Worm (Caenorhabditis elegans) whole organism, L4 larva: ENCODE measurements around the gene mtch-1.
A peak's percentile ranks its signal among the peaks of the same experiment; 100 is the strongest.

ENCODE experiments used
- F37D6.2 ChIP-seq: sonication (generic microtip); optimal IDR thresholded peaks from 2 replicates; lab custom pipeline; 2016; ENCODE audit warnings: mild to moderate bottlenecking, missing genetic modification characterization, missing compliant biosample characterization
- ZK337.2 ChIP-seq: fragments of 200-800 bp; sonication (Bioruptor generic); IDR thresholded peaks from 2 replicates; pipeline ENCODE4 v1.3.6; 2022; ENCODE audit warnings: missing genetic modification reagents, missing genetic modification characterization, missing compliant biosample characterization
- aha-1 ChIP-seq: fragments of 150-350 bp; peaks from one replicate; lab custom pipeline; 2014; ENCODE audit warnings: missing biosample characterization, missing genetic modification characterization
- aly-2 ChIP-seq: sonication (generic microtip); optimal IDR thresholded peaks from 2 replicates; lab custom pipeline; 2018; ENCODE audit warnings: missing biosample characterization, missing genetic modification characterization
- ceh-20 ChIP-seq: fragments of 200-800 bp; sonication (Bioruptor generic); IDR thresholded peaks from 2 replicates; pipeline ENCODE4 v1.3.6; 2022; ENCODE audit warnings: missing genetic modification reagents, missing genetic modification characterization, missing compliant biosample characterization
- ctbp-1 ChIP-seq: fragments of 200-800 bp; sonication (Bioruptor generic); IDR thresholded peaks from 2 replicates; pipeline ENCODE4 v1.3.6; 2022; ENCODE audit warnings: missing genetic modification reagents, missing genetic modification characterization, missing compliant biosample characterization
- daf-16 ChIP-seq, 3 experiments: sonication (generic microtip); optimal IDR thresholded peaks; 2 replicates each; lab custom pipeline; 2016 to 2017; ENCODE audit warnings: missing genetic modification characterization in 3 of 3, missing genetic modification reagents in 3 of 3, mild to moderate bottlenecking in 2 of 3, missing compliant biosample characterization in 2 of 3, missing biosample characterization in 1 of 3, moderate library complexity in 1 of 3
- dpl-1 ChIP-seq: fragments of 150-350 bp; optimal IDR thresholded peaks from 2 replicates; lab custom pipeline; 2014; ENCODE audit warnings: missing biosample characterization, missing genetic modification reagents, missing genetic modification characterization
- duxl-1 ChIP-seq: sonication (generic microtip); optimal IDR thresholded peaks from 2 replicates; lab custom pipeline; 2016; ENCODE audit warnings: mild to moderate bottlenecking, missing genetic modification characterization, moderate library complexity, missing compliant biosample characterization; ENCODE audit not compliant: poor library complexity
- egl-27 ChIP-seq: sonication (generic microtip); optimal IDR thresholded peaks from 3 replicates; lab custom pipeline; 2017; ENCODE audit warnings: missing biosample characterization, missing genetic modification reagents, missing genetic modification characterization
- fkh-10 ChIP-seq: fragments of 150-350 bp; optimal IDR thresholded peaks from 2 replicates; lab custom pipeline; 2014; ENCODE audit warnings: missing biosample characterization, missing genetic modification reagents, missing genetic modification characterization
- hif-1 ChIP-seq, 2 experiments: sonication (generic microtip); optimal IDR thresholded peaks; 2 replicates each; lab custom pipeline; 2016 to 2017; ENCODE audit warnings: missing compliant biosample characterization in 2 of 2, missing genetic modification characterization in 2 of 2, missing genetic modification reagents in 2 of 2, missing genotype in 2 of 2, mild to moderate bottlenecking in 1 of 2
- hlh-11 ChIP-seq: fragments of 200-800 bp; sonication (Bioruptor generic); optimal IDR thresholded peaks from 2 replicates; lab custom pipeline; 2018; ENCODE audit warnings: mild to moderate bottlenecking, missing genetic modification characterization, missing compliant biosample characterization
- hlh-30 ChIP-seq: sonication (generic microtip); optimal IDR thresholded peaks from 2 replicates; lab custom pipeline; 2017; ENCODE audit warnings: antibody characterized with exemption, mild to moderate bottlenecking, missing genetic modification characterization, missing compliant biosample characterization; ENCODE audit not compliant: insufficient read depth
- hmg-1.1 ChIP-seq: fragments of 200-800 bp; sonication (Bioruptor generic); IDR thresholded peaks from 2 replicates; pipeline ENCODE4 v1.3.6; 2022; ENCODE audit warnings: missing genetic modification reagents, missing genetic modification characterization, missing compliant biosample characterization
- jun-1 ChIP-seq: fragments of 150-350 bp; optimal IDR thresholded peaks from 2 replicates; lab custom pipeline; 2014; ENCODE audit warnings: missing biosample characterization, missing genetic modification reagents, missing genetic modification characterization
- lim-7 ChIP-seq: fragments of 200-800 bp; sonication (Bioruptor generic); IDR thresholded peaks from 2 replicates; pipeline ENCODE4 v1.3.6; 2022; ENCODE audit warnings: missing genetic modification characterization, missing compliant biosample characterization
- lin-1 ChIP-seq: fragments of 200-800 bp; sonication (Bioruptor generic); IDR thresholded peaks from 2 replicates; pipeline ENCODE4 v1.3.6; 2022; ENCODE audit warnings: missing genetic modification reagents, missing genetic modification characterization, missing compliant biosample characterization
- lsy-2 ChIP-seq, 2 experiments: fragments of 150-350 bp in 1 of 2; sonication (generic microtip) in 1 of 2; optimal IDR thresholded peaks; 2 replicates each; lab custom pipeline; 2014 to 2017; ENCODE audit warnings: missing biosample characterization in 2 of 2, missing genetic modification characterization in 2 of 2
- madf-9 ChIP-seq: fragments of 200-800 bp; sonication (Bioruptor generic); conservative IDR thresholded peaks from 2 replicates; pipeline ENCODE4 v1.3.6; 2022; ENCODE audit warnings: missing genetic modification reagents, missing genetic modification characterization, missing compliant biosample characterization
- mdl-1 ChIP-seq, 2 experiments: fragments of 150-350 bp in 1 of 2; sonication (generic microtip) in 1 of 2; optimal IDR thresholded peaks; 2 replicates each; lab custom pipeline; 2014 to 2017; ENCODE audit warnings: missing biosample characterization in 2 of 2, missing genetic modification characterization in 2 of 2
- mep-1 ChIP-seq: fragments of 150-350 bp; sonication (generic microtip); optimal IDR thresholded peaks from 3 replicates; lab custom pipeline; 2014; ENCODE audit warnings: missing biosample characterization, missing genetic modification characterization
- mes-2 ChIP-seq: sonication (generic microtip); optimal IDR thresholded peaks from 2 replicates; lab custom pipeline; 2016; ENCODE audit warnings: missing genotype, mild to moderate bottlenecking, missing genetic modification characterization, missing compliant biosample characterization; ENCODE audit not compliant: poor library complexity, severe bottlenecking
- nhr-11 ChIP-seq: fragments of 150-350 bp; optimal IDR thresholded peaks from 2 replicates; lab custom pipeline; 2014; ENCODE audit warnings: missing biosample characterization, missing genetic modification characterization
- nhr-237 ChIP-seq: sonication (generic microtip); optimal IDR thresholded peaks from 2 replicates; lab custom pipeline; 2017; ENCODE audit warnings: missing biosample characterization, missing genetic modification characterization
- nhr-6 ChIP-seq: fragments of 150-350 bp; optimal IDR thresholded peaks from 2 replicates; lab custom pipeline; 2014; ENCODE audit warnings: missing biosample characterization, missing genetic modification characterization
- php-3 ChIP-seq: fragments of 200-800 bp; sonication (Bioruptor generic); IDR thresholded peaks from 2 replicates; pipeline ENCODE4 v1.3.6; 2022; ENCODE audit warnings: missing genetic modification reagents, missing genetic modification characterization, missing compliant biosample characterization
- rbr-2 ChIP-seq: sonication (generic microtip); optimal IDR thresholded peaks from 2 replicates; lab custom pipeline; 2016; ENCODE audit warnings: missing genotype, missing genetic modification characterization, missing compliant biosample characterization
- saeg-2 ChIP-seq: fragments of 200-800 bp; sonication (Bioruptor generic); IDR thresholded peaks from 2 replicates; pipeline ENCODE4 v1.3.6; 2022; ENCODE audit warnings: missing genetic modification reagents, missing genetic modification characterization, missing compliant biosample characterization
- sdz-12 ChIP-seq: fragments of 200-800 bp; sonication (Bioruptor generic); optimal IDR thresholded peaks from 2 replicates; lab custom pipeline; 2018; ENCODE audit warnings: mild to moderate bottlenecking, missing genetic modification characterization, missing compliant biosample characterization
- set-16 ChIP-seq: fragments of 200-800 bp; sonication (Bioruptor generic); IDR thresholded peaks from 2 replicates; pipeline ENCODE4 v1.3.6; 2022; ENCODE audit warnings: missing genetic modification reagents, missing genetic modification characterization, missing compliant biosample characterization
- skn-1 ChIP-seq: fragments of 150-350 bp; optimal IDR thresholded peaks from 2 replicates; lab custom pipeline; 2014; ENCODE audit warnings: missing biosample characterization, missing genetic modification characterization
- snpc-1.2 ChIP-seq: fragments of 200-800 bp; sonication (Bioruptor generic); IDR thresholded peaks from 2 replicates; pipeline ENCODE4 v1.3.6; 2022; ENCODE audit warnings: missing genetic modification reagents, missing genetic modification characterization, missing compliant biosample characterization
- tag-97 ChIP-seq: fragments of 200-800 bp; sonication (Bioruptor generic); IDR thresholded peaks from 2 replicates; pipeline ENCODE4 v1.3.6; 2022; ENCODE audit warnings: missing genetic modification characterization, missing compliant biosample characterization
- vab-7 ChIP-seq: fragments of 200-800 bp; sonication (Bioruptor generic); IDR thresholded peaks from 2 replicates; pipeline ENCODE4 v1.3.6; 2022; ENCODE audit warnings: missing genetic modification reagents, missing genetic modification characterization, missing compliant biosample characterization
- zfp-2 ChIP-seq: sonication (generic microtip); optimal IDR thresholded peaks from 2 replicates; lab custom pipeline; 2016; ENCODE audit warnings: mild to moderate bottlenecking, missing genetic modification characterization, missing compliant biosample characterization
- zip-2 ChIP-seq: fragments of 150-350 bp; optimal IDR thresholded peaks from 2 replicates; lab custom pipeline; 2014; ENCODE audit warnings: missing biosample characterization, missing genetic modification characterization

The mtch-1 gene

DNA sequence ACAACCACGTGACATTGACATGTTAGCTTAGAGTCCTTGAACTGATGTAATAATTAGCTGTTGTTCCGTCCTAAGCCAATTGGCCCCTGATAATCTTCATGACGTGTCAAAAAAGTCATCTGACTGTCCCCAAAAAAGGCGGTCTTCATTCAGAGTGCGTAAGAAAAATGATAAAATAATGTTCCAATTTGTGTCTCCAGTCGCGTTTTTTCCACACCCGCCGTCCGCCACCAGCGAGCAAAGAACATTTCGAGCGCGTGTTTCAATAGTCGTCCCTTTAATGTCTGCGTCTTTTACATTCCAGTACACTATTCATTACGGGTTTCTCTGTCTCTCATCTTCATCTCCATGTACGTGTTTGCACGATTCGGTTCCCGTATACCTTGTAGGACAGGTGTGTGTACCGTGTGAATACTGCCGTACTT lies 36.5 kb downstream of the mtch-1 start (continued):
- TF ChIP-seq ctbp-1 (GFP tag; lab: Robert Waterston, UW) (peak; percentile 71; the same call in 1 of the 2 replicates), lim-7 (GFP tag; lab: Robert Waterston, UW) (no peak), egl-27 (no peak), skn-1 (no peak), mes-2 (tag; lab: Kevin White, UChicago) (peak; percentile 65), jun-1 (tag; lab: Kevin White, UChicago) (no peak), mdl-1 (tag; optimal IDR thresholded peaks at IDR 0.05; lab: Kevin White, UChicago) (peak; percentile 89 to 95), lsy-2 (tag; optimal IDR thresholded peaks at IDR 0.05; lab: Kevin White, UChicago) (peak; percentile 51 to 80), zip-2 (no peak), nhr-237 (tag; lab: Kevin White, UChicago) (no peak), php-3 (GFP tag; lab: Robert Waterston, UW) (peak; percentile 72), zfp-2 (tag; lab: Kevin White, UChicago) (peak; percentile 39)

DNA sequence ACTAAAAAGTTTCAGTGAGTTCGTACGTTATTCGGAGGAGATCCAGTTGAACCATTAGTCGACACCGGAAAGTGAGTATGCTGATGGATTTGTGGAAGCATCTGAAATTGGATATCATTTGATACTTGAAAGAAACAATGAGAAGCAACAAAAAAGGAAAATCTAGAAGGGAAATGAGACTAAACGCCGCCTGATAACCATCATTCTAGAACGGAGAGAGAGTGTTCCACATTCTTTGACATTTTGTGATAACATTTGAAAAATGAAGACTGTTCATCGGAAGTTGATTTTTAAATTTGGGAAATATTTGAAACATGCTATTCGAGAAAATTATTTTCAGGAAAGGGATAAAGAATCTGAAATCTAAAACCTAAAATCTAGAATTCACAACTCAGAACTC lies 42.7 kb downstream of the mtch-1 start, which contains the start of gene npax-1:
Gene npax-1, minus strand, starts transcription at position 101 of the 400 bp plus-strand sequence.
- TF ChIP-seq aha-1 (peak; percentile 86), nhr-6 (tag; lab: Kevin White, UChicago) (no peak)
- TF ChIP-seq, all 104 proteins: peak for 1

DNA sequence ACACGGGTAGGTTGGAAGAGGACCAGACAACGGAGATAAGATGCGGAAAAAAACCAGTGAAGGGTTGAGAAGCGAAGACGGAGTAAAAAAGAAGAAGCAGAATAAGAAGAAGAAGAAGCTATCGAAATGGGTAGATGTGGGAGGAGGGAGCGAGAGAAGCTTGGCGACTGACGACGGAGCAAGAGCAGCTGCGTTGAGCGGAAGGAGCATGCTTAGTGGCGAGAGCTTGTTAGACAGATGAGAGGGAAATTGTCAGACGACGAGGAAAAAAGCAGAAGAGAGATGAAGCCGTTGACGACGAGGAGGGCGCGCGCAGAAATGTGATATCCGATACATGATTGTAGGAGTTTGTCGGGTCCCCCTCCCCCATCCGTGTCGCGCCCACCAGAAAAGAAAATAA lies 47.0 kb downstream of the mtch-1 start:
- peak; percentile 54 for TF ChIP-seq nhr-11 (tag; lab: Kevin White, UChicago)
- peak; percentile 32 for TF ChIP-seq sdz-12 (GFP tag; lab: Kevin White, UChicago)
- no peak for TF ChIP-seq duxl-1 (tag; lab: Kevin White, UChicago)
- TF ChIP-seq ceh-20 (GFP tag; lab: Robert Waterston, UW), result peak; percentile 29
- TF ChIP-seq vab-7, result 0 out of 2 replicates have a peak, but pooled peaks have one; percentile 20
- peak; percentile 61; the same call in 1 of the 2 replicates for TF ChIP-seq madf-9 (GFP tag; lab: Robert Waterston, UW)
- peak; percentile 78 for TF ChIP-seq set-16
- TF ChIP-seq snpc-1.2, result no peak
- peak; percentile 45; the same call in 1 of the 2 replicates for TF ChIP-seq ZK337.2 (GFP tag; lab: Robert Waterston, UW)
- TF ChIP-seq lin-1, result no peak
- no peak for TF ChIP-seq saeg-2 (GFP tag; lab: Robert Waterston, UW)
- TF ChIP-seq hlh-11 (tag; lab: Kevin White, UChicago), result peak; percentile 17
- TF ChIP-seq ctbp-1 (GFP tag; lab: Robert Waterston, UW), result peak; percentile 81
- peak; percentile 73 for TF ChIP-seq fkh-10 (GFP tag; lab: Kevin White, UChicago)
- TF ChIP-seq daf-16 (GFP tag; optimal IDR thresholded peaks at IDR 0.05; lab: Kevin White, UChicago), result peak in 1 of 2 experiments; percentile 27
- TF ChIP-seq daf-16 (tag; optimal IDR thresholded peaks at IDR 0.05; lab: Kevin White, UChicago), result no peak
- TF ChIP-seq aly-2 (tag; lab: Kevin White, UChicago), result no peak
- TF ChIP-seq tag-97 (GFP tag; lab: Robert Waterston, UW), result no peak
- peak; percentile 74 for TF ChIP-seq rbr-2 (tag; lab: Kevin White, UChicago)
- peak; percentile 22 for TF ChIP-seq dpl-1
- peak in 1 of 2 experiments; percentile 55 for TF ChIP-seq hif-1 (tag; optimal IDR thresholded peaks at IDR 0.05; lab: Kevin White, UChicago)
- TF ChIP-seq lsy-2 (tag; optimal IDR thresholded peaks at IDR 0.05; lab: Kevin White, UChicago), result peak in 1 of 2 experiments; percentile 46
- peak; percentile 52 for TF ChIP-seq hlh-30 (tag; lab: Kevin White, UChicago)
- TF ChIP-seq F37D6.2 (tag; lab: Kevin White, UChicago), result peak; percentile 38
- 0 out of 2 replicates have a peak, but pooled peaks have one; percentile 51 for TF ChIP-seq hmg-1.1 (GFP tag; lab: Robert Waterston, UW)
- peak; percentile 73 for TF ChIP-seq aha-1
- TF ChIP-seq mep-1 (tag; lab: Kevin White, UChicago), result peak; percentile 61
